Worm (Caenorhabditis elegans) whole organism, early embryonic: ENCODE measurements around the gene H03G16.6.
A peak's percentile ranks its signal among the peaks of the same experiment; 100 is the strongest.

Experiments
- B0310.2 ChIP-seq: sonication (generic microtip); optimal IDR thresholded peaks from 2 replicates; lab custom pipeline; 2016; ENCODE audit warnings: mild to moderate bottlenecking, missing genetic modification characterization, missing compliant biosample characterization
- F13C5.2 ChIP-seq: sonication (generic microtip); optimal IDR thresholded peaks from 2 replicates; lab custom pipeline; 2017; ENCODE audit warnings: mild to moderate bottlenecking, missing genetic modification characterization, inconsistent platforms, missing compliant biosample characterization
- aly-1 ChIP-seq: sonication (generic microtip); optimal IDR thresholded peaks from 2 replicates; lab custom pipeline; 2016; ENCODE audit warnings: missing genetic modification characterization, missing compliant biosample characterization
- ama-1 ChIP-seq: fragments of 150-350 bp; optimal IDR thresholded peaks from 2 replicates; lab custom pipeline; 2014
- ceh-13 ChIP-seq: fragments of 200-800 bp; sonication (Bioruptor generic); optimal IDR thresholded peaks from 2 replicates; lab custom pipeline; 2018; ENCODE audit warnings: mild to moderate bottlenecking, missing genetic modification characterization, missing compliant biosample characterization
- ceh-36 ChIP-seq: sonication (generic microtip); optimal IDR thresholded peaks from 2 replicates; lab custom pipeline; 2016; ENCODE audit warnings: missing genetic modification characterization, inconsistent platforms, missing compliant biosample characterization
- ets-7 ChIP-seq: sonication (generic microtip); optimal IDR thresholded peaks from 2 replicates; lab custom pipeline; 2016; ENCODE audit warnings: missing genotype, missing genetic modification characterization, missing compliant biosample characterization
- flt-1 ChIP-seq: fragments of 200-800 bp; sonication (Bioruptor generic); IDR thresholded peaks from 2 replicates; pipeline ENCODE4 v1.3.6; 2022; ENCODE audit warnings: missing genetic modification characterization, missing compliant biosample characterization
- hmbx-1 ChIP-seq: sonication (generic microtip); optimal IDR thresholded peaks from 2 replicates; lab custom pipeline; 2016; ENCODE audit warnings: mild to moderate bottlenecking, missing genetic modification characterization, missing compliant biosample characterization
- hmg-4 ChIP-seq: fragments of 200-800 bp; sonication (Bioruptor generic); optimal IDR thresholded peaks from 2 replicates; lab custom pipeline; 2018; ENCODE audit warnings: mild to moderate bottlenecking, missing genetic modification characterization, missing compliant biosample characterization
- hnd-1 ChIP-seq: sonication (generic microtip); optimal IDR thresholded peaks from 2 replicates; lab custom pipeline; 2016; ENCODE audit warnings: missing genetic modification characterization, missing compliant biosample characterization
- pes-1 ChIP-seq: fragments of 200-800 bp; sonication (Bioruptor generic); IDR thresholded peaks from 2 replicates; pipeline ENCODE4 v1.3.6; 2022; ENCODE audit warnings: missing genetic modification reagents, missing genetic modification characterization, missing compliant biosample characterization
- scrt-1 ChIP-seq: fragments of 200-800 bp; sonication (Bioruptor generic); IDR thresholded peaks from 2 replicates; pipeline ENCODE4 v1.3.6; 2022; ENCODE audit warnings: missing genetic modification characterization, missing compliant biosample characterization
- sea-1 ChIP-seq: fragments of 200-800 bp; sonication (Bioruptor generic); conservative IDR thresholded peaks from 2 replicates; pipeline ENCODE4 v1.3.6; 2022; ENCODE audit warnings: missing genetic modification characterization, missing compliant biosample characterization
- tbx-11 ChIP-seq: fragments of 200-800 bp; sonication (Bioruptor generic); IDR thresholded peaks from 2 replicates; pipeline ENCODE4 v1.3.6; 2022; ENCODE audit warnings: missing genetic modification characterization, missing compliant biosample characterization
- tbx-37 ChIP-seq: fragments of 200-800 bp; sonication (Bioruptor generic); conservative IDR thresholded peaks from 2 replicates; pipeline ENCODE4 v1.3.6; 2022; ENCODE audit warnings: missing genetic modification reagents, missing genetic modification characterization, missing compliant biosample characterization
- tra-4 ChIP-seq: sonication (generic microtip); optimal IDR thresholded peaks from 2 replicates; lab custom pipeline; 2017; ENCODE audit warnings: missing genetic modification characterization, missing compliant biosample characterization

H03G16.6 gene

ce11 chrX:15076042-15076565, 23.6 kb downstream of the H03G16.6 start, which contains the start of the genes H40L08.3 and H40L08.9:
Gene H40L08.3 (minus strand): TSS chrX:15076092.
Gene H40L08.9 (minus strand): TSS chrX:15076480.
- TF ChIP-seq hnd-1 (tag; lab: Kevin White, UChicago): no peak
- TF ChIP-seq tbx-11 (GFP tag; lab: Robert Waterston, UW): no peak
- no peak for TF ChIP-seq F13C5.2 (tag; lab: Kevin White, UChicago)
- no peak for TF ChIP-seq sea-1
- no peak for TF ChIP-seq ets-7 (tag; lab: Kevin White, UChicago)
- no peak for TF ChIP-seq scrt-1 (GFP tag; lab: Robert Waterston, UW)
- no peak for TF ChIP-seq tbx-37 (GFP tag; lab: Robert Waterston, UW)

- no peak for TF ChIP-seq pes-1 (GFP tag; lab: Robert Waterston, UW)
- no peak for TF ChIP-seq ceh-13 (GFP tag; lab: Kevin White, UChicago)
- TF ChIP-seq scrt-1 (GFP tag; lab: Robert Waterston, UW): no peak
- TF ChIP-seq sea-1: no peak
- TF ChIP-seq ceh-36 (tag; lab: Kevin White, UChicago): no peak
- TF ChIP-seq ama-1 (lab: Kevin White, UChicago): no peak
- TF ChIP-seq F13C5.2 (tag; lab: Kevin White, UChicago): no peak
- TF ChIP-seq tra-4 (tag; lab: Kevin White, UChicago): no peak
- TF ChIP-seq B0310.2 (tag; lab: Kevin White, UChicago): no peak
- no peak for TF ChIP-seq hmbx-1
- TF ChIP-seq hnd-1 (tag; lab: Kevin White, UChicago): no peak
- no peak for TF ChIP-seq flt-1 (GFP tag; lab: Robert Waterston, UW)
- TF ChIP-seq ets-7 (tag; lab: Kevin White, UChicago): no peak
- no peak for TF ChIP-seq hmg-4
- no peak for TF ChIP-seq tbx-11 (GFP tag; lab: Robert Waterston, UW)
- no peak for TF ChIP-seq aly-1 (tag; lab: Kevin White, UChicago)
- no peak for TF ChIP-seq tbx-37 (GFP tag; lab: Robert Waterston, UW)
Measured at ce11 chrX:15076909-15077308, 24.4 kb downstream of the H03G16.6 start.

- TF ChIP-seq pes-1 (GFP tag; lab: Robert Waterston, UW) (no peak), tbx-37 (GFP tag; lab: Robert Waterston, UW) (no peak), aly-1 (tag; lab: Kevin White, UChicago) (no peak), tbx-11 (GFP tag; lab: Robert Waterston, UW) (no peak), hnd-1 (tag; lab: Kevin White, UChicago) (no peak), scrt-1 (GFP tag; lab: Robert Waterston, UW) (no peak), B0310.2 (tag; lab: Kevin White, UChicago) (no peak), ceh-36 (tag; lab: Kevin White, UChicago) (no peak), flt-1 (GFP tag; lab: Robert Waterston, UW) (no peak), sea-1 (no peak), hmbx-1 (no peak), ets-7 (tag; lab: Kevin White, UChicago) (no peak), tra-4 (tag; lab: Kevin White, UChicago) (no peak), hmg-4 (no peak), F13C5.2 (tag; lab: Kevin White, UChicago) (no peak), ceh-13 (GFP tag; lab: Kevin White, UChicago) (no peak)
Measured at ce11 chrX:15077597-15078261, 25.2 kb downstream of the H03G16.6 start, which contains the start of the genes H40L08.8, H40L08.2 and H40L08.7. Gene H40L08.8 (minus strand): TSS chrX:15077633. Gene H40L08.2 (minus strand): TSS chrX:15077744. Gene H40L08.7 (minus strand): TSS chrX:15077744.

ce11 chrX:15078276-15078675, 25.8 kb downstream of the H03G16.6 start:
- no peak for TF ChIP-seq tra-4 (tag; lab: Kevin White, UChicago)
- no peak for TF ChIP-seq hmg-4
- TF ChIP-seq tbx-37 (GFP tag; lab: Robert Waterston, UW): no peak
- no peak for TF ChIP-seq hmbx-1
- TF ChIP-seq aly-1 (tag; lab: Kevin White, UChicago): no peak
- no peak for TF ChIP-seq flt-1 (GFP tag; lab: Robert Waterston, UW)
- TF ChIP-seq F13C5.2 (tag; lab: Kevin White, UChicago): no peak
- no peak for TF ChIP-seq ama-1 (lab: Kevin White, UChicago)
- no peak for TF ChIP-seq tbx-11 (GFP tag; lab: Robert Waterston, UW)
- no peak for TF ChIP-seq pes-1 (GFP tag; lab: Robert Waterston, UW)
- TF ChIP-seq hnd-1 (tag; lab: Kevin White, UChicago): no peak
- no peak for TF ChIP-seq sea-1
- no peak for TF ChIP-seq ets-7 (tag; lab: Kevin White, UChicago)
- no peak for TF ChIP-seq B0310.2 (tag; lab: Kevin White, UChicago)

- TF ChIP-seq ceh-36 (tag; lab: Kevin White, UChicago) (no peak), B0310.2 (tag; lab: Kevin White, UChicago) (no peak), hnd-1 (tag; lab: Kevin White, UChicago) (no peak), tbx-11 (GFP tag; lab: Robert Waterston, UW) (no peak), aly-1 (tag; lab: Kevin White, UChicago) (no peak)
Measured at ce11 chrX:15079406-15079805, 26.9 kb downstream of the H03G16.6 start.

- TF ChIP-seq ama-1 (lab: Kevin White, UChicago) (no peak), aly-1 (tag; lab: Kevin White, UChicago) (no peak), flt-1 (GFP tag; lab: Robert Waterston, UW) (no peak), hmg-4 (no peak), F13C5.2 (tag; lab: Kevin White, UChicago) (no peak), hmbx-1 (no peak), tbx-37 (GFP tag; lab: Robert Waterston, UW) (no peak)
Measured at ce11 chrX:15081486-15081885, 29.0 kb downstream of the H03G16.6 start.

ce11 chrX:15083795-15084194, 31.3 kb downstream of the H03G16.6 start, which contains the start of gene H40L08.1:
Gene H40L08.1 (minus strand): TSS chrX:15084086.
- 0 out of 2 replicates have a peak, but pooled peaks have one; percentile 13 for TF ChIP-seq tbx-37 (GFP tag; lab: Robert Waterston, UW)
- no peak for TF ChIP-seq hmg-4
